Worm (Caenorhabditis elegans) whole organism, L1 larva: ENCODE measurements around the gene srh-24.

Experiments used
- C04F5.9 ChIP-seq: sonication (generic microtip); optimal IDR thresholded peaks from 2 replicates; lab custom pipeline; 2016; ENCODE audit warnings: missing genetic modification characterization, missing compliant biosample characterization
- C34B4.2 ChIP-seq: sonication (generic microtip); optimal IDR thresholded peaks from 2 replicates; lab custom pipeline; 2017; ENCODE audit warnings: mild to moderate bottlenecking, missing genetic modification characterization, missing compliant biosample characterization
- Y116A8C.19 ChIP-seq: sonication (generic microtip); optimal IDR thresholded peaks from 2 replicates; lab custom pipeline; 2016; ENCODE audit warnings: missing compliant biosample characterization, missing genetic modification characterization, borderline replicate concordance
- ama-1 ChIP-seq: fragments of 150-350 bp; optimal IDR thresholded peaks from 2 replicates; lab custom pipeline; 2014
- blmp-1 ChIP-seq: fragments of 150-350 bp; optimal IDR thresholded peaks from 2 replicates; lab custom pipeline; 2014; ENCODE audit warnings: missing biosample characterization, missing genetic modification characterization
- ceh-63 ChIP-seq: fragments of 200-800 bp; sonication (Bioruptor generic); optimal IDR thresholded peaks from 2 replicates; lab custom pipeline; 2018; ENCODE audit warnings: mild to moderate bottlenecking, missing genetic modification characterization, missing compliant biosample characterization
- ceh-88 ChIP-seq: fragments of 200-800 bp; sonication (Bioruptor generic); IDR thresholded peaks from 2 replicates; pipeline ENCODE4 v1.3.6; 2022; ENCODE audit warnings: missing genetic modification characterization, missing compliant biosample characterization
- ceh-90 ChIP-seq: sonication (generic microtip); optimal IDR thresholded peaks from 2 replicates; lab custom pipeline; 2016; ENCODE audit warnings: missing genetic modification characterization, missing compliant biosample characterization
- efl-1 ChIP-seq, 4 experiments: fragments of 150-350 bp; optimal IDR thresholded peaks in 3 of 4; peaks in 1 of 4; 1 replicate in 1 of 4; 2 replicates in 3 of 4; lab custom pipeline; 2014; ENCODE audit warnings: missing biosample characterization in 2 of 4, missing genetic modification characterization in 2 of 4, missing genetic modification reagents in 2 of 4
- egl-27 ChIP-seq, 2 experiments: fragments of 150-350 bp in 1 of 2; sonication (generic microtip); optimal IDR thresholded peaks; 3 replicates each; lab custom pipeline; 2017 to 2018; ENCODE audit warnings: missing biosample characterization in 2 of 2, missing genetic modification characterization in 2 of 2, missing genetic modification reagents in 2 of 2
- elt-3 ChIP-seq, 6 experiments: fragments of 150-350 bp in 1 of 6; sonication (generic microtip); optimal IDR thresholded peaks; 2 replicates each; lab custom pipeline; 2017 to 2018; ENCODE audit warnings: missing biosample characterization in 6 of 6, missing genetic modification characterization in 6 of 6, inconsistent platforms in 1 of 6
- ets-5 ChIP-seq: fragments of 200-800 bp; sonication (Bioruptor generic); IDR thresholded peaks from 2 replicates; pipeline ENCODE4 v1.3.6; 2022; ENCODE audit warnings: missing genetic modification characterization, missing compliant biosample characterization
- fkh-8 ChIP-seq: sonication (generic microtip); optimal IDR thresholded peaks from 2 replicates; lab custom pipeline; 2016; ENCODE audit warnings: mild to moderate bottlenecking, missing genetic modification characterization, missing compliant biosample characterization
- fos-1 ChIP-seq: fragments of 150-350 bp; optimal IDR thresholded peaks from 2 replicates; lab custom pipeline; 2014; ENCODE audit warnings: missing biosample characterization, missing genetic modification characterization
- hlh-4 ChIP-seq: sonication (generic microtip); optimal IDR thresholded peaks from 2 replicates; lab custom pipeline; 2016; ENCODE audit warnings: mild to moderate bottlenecking, missing genetic modification characterization, missing compliant biosample characterization
- hpl-2 ChIP-seq: fragments of 150-350 bp; optimal IDR thresholded peaks from 2 replicates; lab custom pipeline; 2014; ENCODE audit warnings: missing biosample characterization, missing genetic modification reagents, missing genetic modification characterization
- irx-1 ChIP-seq: sonication (generic microtip); optimal IDR thresholded peaks from 2 replicates; lab custom pipeline; 2016; ENCODE audit warnings: missing genetic modification characterization, missing compliant biosample characterization
- lin-35 ChIP-seq, 2 experiments: fragments of 150-350 bp; optimal IDR thresholded peaks; 2 replicates each; lab custom pipeline; 2014; ENCODE audit warnings: missing biosample characterization in 2 of 2, missing genetic modification characterization in 2 of 2, missing genetic modification reagents in 2 of 2
- lsy-2 ChIP-seq, 2 experiments: fragments of 150-350 bp; optimal IDR thresholded peaks; 2 replicates each; lab custom pipeline; 2014; ENCODE audit warnings: missing biosample characterization in 2 of 2, missing genetic modification characterization in 2 of 2
- mab-9 ChIP-seq: fragments of 200-800 bp; sonication (Bioruptor generic); IDR thresholded peaks from 2 replicates; pipeline ENCODE4 v1.3.6; 2022; ENCODE audit warnings: missing genetic modification reagents, missing genetic modification characterization, missing compliant biosample characterization
- mef-2 ChIP-seq: fragments of 150-350 bp; optimal IDR thresholded peaks from 2 replicates; lab custom pipeline; 2014; ENCODE audit warnings: missing biosample characterization, missing genetic modification characterization
- mep-1 ChIP-seq: fragments of 150-350 bp; optimal IDR thresholded peaks from 2 replicates; lab custom pipeline; 2014; ENCODE audit warnings: missing biosample characterization, missing genetic modification characterization
- nhr-11 ChIP-seq: fragments of 150-350 bp; optimal IDR thresholded peaks from 2 replicates; lab custom pipeline; 2014; ENCODE audit warnings: missing biosample characterization, missing genetic modification characterization
- nhr-12 ChIP-seq: sonication (generic microtip); optimal IDR thresholded peaks from 2 replicates; lab custom pipeline; 2017; ENCODE audit warnings: missing biosample characterization, missing genetic modification characterization
- nhr-20 ChIP-seq: sonication (generic microtip); optimal IDR thresholded peaks from 2 replicates; lab custom pipeline; 2016; ENCODE audit warnings: mild to moderate bottlenecking, missing genetic modification characterization, missing compliant biosample characterization
- nhr-47 ChIP-seq: sonication (generic microtip); optimal IDR thresholded peaks from 2 replicates; lab custom pipeline; 2016; ENCODE audit warnings: mild to moderate bottlenecking, missing genetic modification characterization, moderate library complexity, missing compliant biosample characterization
- nhr-71 ChIP-seq: sonication (generic microtip); optimal IDR thresholded peaks from 2 replicates; lab custom pipeline; 2016; ENCODE audit warnings: mild to moderate bottlenecking, missing genetic modification characterization, moderate library complexity, missing compliant biosample characterization
- nhr-76 ChIP-seq: sonication (generic microtip); optimal IDR thresholded peaks from 2 replicates; lab custom pipeline; 2017; ENCODE audit warnings: missing biosample characterization, missing genetic modification characterization
- nhr-77 ChIP-seq: fragments of 150-350 bp; optimal IDR thresholded peaks from 2 replicates; lab custom pipeline; 2014; ENCODE audit warnings: missing biosample characterization, missing genetic modification characterization
- pag-3 ChIP-seq: sonication (generic microtip); optimal IDR thresholded peaks from 2 replicates; lab custom pipeline; 2017; ENCODE audit warnings: missing genetic modification characterization, mild to moderate bottlenecking, missing compliant biosample characterization, antibody characterized with exemption, borderline replicate concordance; ENCODE audit not compliant: insufficient read depth
- unc-130 ChIP-seq: fragments of 150-350 bp; optimal IDR thresholded peaks from 2 replicates; lab custom pipeline; 2017; ENCODE audit warnings: missing biosample characterization, missing genetic modification characterization, inconsistent platforms
- unc-62 ChIP-seq: fragments of 150-350 bp; optimal IDR thresholded peaks from 2 replicates; lab custom pipeline; 2014; ENCODE audit warnings: missing biosample characterization, missing genetic modification reagents, missing genetic modification characterization
- vab-15 ChIP-seq: sonication (generic microtip); optimal IDR thresholded peaks from 2 replicates; lab custom pipeline; 2017; ENCODE audit warnings: missing genotype, mild to moderate bottlenecking, missing genetic modification characterization, missing compliant biosample characterization
- ztf-11 ChIP-seq, 2 experiments: sonication (generic microtip); optimal IDR thresholded peaks; 2 replicates each; lab custom pipeline; 2016 to 2017; ENCODE audit warnings: missing genetic modification characterization in 2 of 2, missing biosample characterization in 1 of 2, missing compliant biosample characterization in 1 of 2
- ztf-4 ChIP-seq: fragments of 150-350 bp; optimal IDR thresholded peaks from 2 replicates; lab custom pipeline; 2014; ENCODE audit warnings: missing biosample characterization, missing genetic modification characterization

srh-24 gene

ce11 chrV:13949010-13949409, 11.8 kb downstream of the srh-24 start, which contains the start of gene R10D12.6:
Gene R10D12.6 (plus strand): TSS chrV:13949310.
- no peak for TF ChIP-seq nhr-77 (tag; lab: Kevin White, UChicago)
- TF ChIP-seq ama-1 (lab: Kevin White, UChicago): no peak
- no peak for TF ChIP-seq C04F5.9 (tag; lab: Kevin White, UChicago)
- no peak for TF ChIP-seq C34B4.2 (tag; lab: Kevin White, UChicago)
- no peak for TF ChIP-seq egl-27 (tag; optimal IDR thresholded peaks at IDR 0.05; lab: Kevin White, UChicago)
- TF ChIP-seq ets-5: no peak
- no peak for TF ChIP-seq vab-15
- no peak for TF ChIP-seq fos-1
- TF ChIP-seq efl-1 (optimal IDR thresholded peaks at IDR 0.05; lab: Kevin White, UChicago): no peak
- TF ChIP-seq efl-1 (GFP tag; optimal IDR thresholded peaks at IDR 0.05 in 1 of 2; lab: Kevin White, UChicago): no peak
- TF ChIP-seq, all 84 proteins: peak for 0

ce11 chrV:13946385-13947019, 14.3 kb downstream of the srh-24 start, which contains the start of the genes srx-10 and clec-226:
Gene srx-10 (minus strand): TSS chrV:13946485.
Gene clec-226 (plus strand): TSS chrV:13946969.
- TF ChIP-seq hlh-4 (tag; lab: Kevin White, UChicago) (no peak), hpl-2 (GFP tag; lab: Kevin White, UChicago) (no peak), ztf-11 (tag; optimal IDR thresholded peaks at IDR 0.05; lab: Kevin White, UChicago) (no peak), Y116A8C.19 (tag; lab: Kevin White, UChicago) (no peak), ceh-88 (no peak), ztf-4 (tag; lab: Kevin White, UChicago) (no peak), nhr-20 (tag; lab: Kevin White, UChicago) (no peak), mab-9 (GFP tag; lab: Robert Waterston, UW) (no peak), lsy-2 (tag; optimal IDR thresholded peaks at IDR 0.05; lab: Kevin White, UChicago) (no peak), unc-62 (GFP tag; lab: Kevin White, UChicago) (no peak)

- TF ChIP-seq lin-35 (GFP tag; optimal IDR thresholded peaks at IDR 0.05; lab: Kevin White, UChicago) (no peak), pag-3 (tag; lab: Kevin White, UChicago) (no peak), hpl-2 (GFP tag; lab: Kevin White, UChicago) (no peak), efl-1 (optimal IDR thresholded peaks at IDR 0.05; lab: Kevin White, UChicago) (no peak), efl-1 (GFP tag; optimal IDR thresholded peaks at IDR 0.05 in 1 of 2; lab: Kevin White, UChicago) (no peak), elt-3 (tag; optimal IDR thresholded peaks at IDR 0.05; lab: Kevin White, UChicago) (no peak)
Observed at ce11 chrV:13942082-13942481, 18.7 kb downstream of the srh-24 start, which contains the start of gene dpr-1. Gene dpr-1 (minus strand): TSS chrV:13942182.

ce11 chrV:13936850-13937249, 24.0 kb downstream of the srh-24 start, which contains the start of gene srw-145:
Gene srw-145 (plus strand): TSS chrV:13937150.
- no peak for TF ChIP-seq nhr-76 (tag; lab: Kevin White, UChicago)
- TF ChIP-seq ceh-90: no peak
- TF ChIP-seq ceh-63 (GFP tag; lab: Kevin White, UChicago): no peak
- TF ChIP-seq fkh-8 (tag; lab: Kevin White, UChicago): peak; percentile 45
- no peak for TF ChIP-seq mep-1
- TF ChIP-seq nhr-71 (tag; lab: Kevin White, UChicago): peak; percentile 48
- no peak for TF ChIP-seq irx-1 (tag; lab: Kevin White, UChicago)
- peak; percentile 31 for TF ChIP-seq nhr-11 (tag; lab: Kevin White, UChicago)
- no peak for TF ChIP-seq nhr-12 (tag; lab: Kevin White, UChicago)
- peak; percentile 44 for TF ChIP-seq nhr-47 (tag; lab: Kevin White, UChicago)
- TF ChIP-seq blmp-1 (tag; lab: Kevin White, UChicago): no peak
- TF ChIP-seq mef-2 (tag; lab: Kevin White, UChicago): no peak
- no peak for TF ChIP-seq vab-15
- TF ChIP-seq unc-130 (tag; lab: Kevin White, UChicago): no peak
- TF ChIP-seq, all 84 proteins: peak for 4
